Worm (Caenorhabditis elegans) whole organism, L4/young adult: ENCODE measurements around the gene ZK546.4.

Source experiments
- W03F9.2 ChIP-seq: fragments of 150-350 bp; optimal IDR thresholded peaks from 2 replicates; lab custom pipeline; 2014; ENCODE audit warnings: missing biosample characterization, missing genetic modification characterization
- dao-5 ChIP-seq: sonication (generic microtip); optimal IDR thresholded peaks from 2 replicates; lab custom pipeline; 2016; ENCODE audit warnings: missing genotype, missing genetic modification characterization, moderate library complexity, missing compliant biosample characterization
- him-1 ChIP-seq: sonication (generic microtip); optimal IDR thresholded peaks from 2 replicates; lab custom pipeline; 2016; ENCODE audit warnings: missing genotype, missing genetic modification reagents, missing genetic modification characterization, missing compliant biosample characterization

DNA sequence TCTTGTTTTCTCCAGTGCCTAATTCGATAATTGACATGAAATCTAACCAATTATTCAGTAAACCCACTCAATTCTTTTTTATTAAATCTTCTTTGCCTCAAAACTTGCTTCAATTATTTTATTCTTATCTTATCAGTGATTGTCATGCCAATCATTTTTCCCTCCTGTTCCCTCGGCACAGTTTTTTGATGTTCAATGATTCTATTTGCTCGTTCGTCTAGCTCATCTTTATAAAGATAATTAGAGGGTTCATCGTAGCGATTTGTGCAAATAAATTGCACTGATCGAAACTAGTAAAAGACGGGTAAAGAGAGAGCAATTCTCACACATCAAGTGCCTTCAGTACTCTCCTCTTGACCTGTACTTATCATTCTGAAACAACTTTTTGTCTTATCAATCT is 29.8 kb downstream of the ZK546.4 start:
- TF ChIP-seq dao-5 (tag; lab: Kevin White, UChicago) (no peak), W03F9.2 (tag; lab: Kevin White, UChicago) (no peak), him-1 (tag; lab: Kevin White, UChicago) (no peak)
